Fruit fly (Drosophila melanogaster) whole organism, embryonic: ENCODE data around the gene CG13097.

Experiments used
- Atf-2 ChIP-seq: fragments of 200-800 bp; sonication (Bioruptor generic); optimal IDR thresholded peaks from 2 replicates; lab custom pipeline; 2016; ENCODE audit warnings: missing biosample characterization, missing genetic modification characterization
- Bdp1 ChIP-seq: fragments of 200-800 bp; sonication (Bioruptor generic); optimal IDR thresholded peaks from 3 replicates; lab custom pipeline; 2016; ENCODE audit warnings: missing biosample characterization, missing genetic modification characterization
- Blimp-1 ChIP-seq: fragments of 200-800 bp; sonication (Bioruptor generic); optimal IDR thresholded peaks from 3 replicates; lab custom pipeline; 2018; ENCODE audit warnings: missing biosample characterization, missing genetic modification characterization, mild to moderate bottlenecking, moderate library complexity, missing genetic modification reagents
- CG10366 ChIP-seq: fragments of 200-800 bp; sonication (Bioruptor generic); IDR thresholded peaks from 2 replicates; pipeline ENCODE4 v1.3.6; 2022; ENCODE audit warnings: missing biosample characterization, missing genetic modification characterization
- CG11093 ChIP-seq: fragments of 200-800 bp; sonication (Bioruptor generic); IDR thresholded peaks from 3 replicates; pipeline ENCODE4 v1.3.6; 2022; ENCODE audit warnings: missing biosample characterization, missing genetic modification characterization
- CG11247 ChIP-seq: fragments of 200-800 bp; sonication (Bioruptor generic); IDR thresholded peaks from 2 replicates; pipeline ENCODE4 v1.3.6; 2022; ENCODE audit warnings: missing biosample characterization, missing genetic modification characterization
- CG13624 ChIP-seq: fragments of 200-800 bp; sonication (Bioruptor generic); optimal IDR thresholded peaks from 2 replicates; lab custom pipeline; 2016; ENCODE audit warnings: missing biosample characterization, missing genetic modification characterization
- CG14667 ChIP-seq: fragments of 200-800 bp; sonication (Bioruptor generic); IDR thresholded peaks from 2 replicates; pipeline ENCODE4 v1.3.6; 2022; ENCODE audit warnings: missing biosample characterization, missing genetic modification characterization
- CG15073 ChIP-seq: fragments of 200-800 bp; sonication (Bioruptor generic); optimal IDR thresholded peaks from 2 replicates; lab custom pipeline; 2016; ENCODE audit warnings: missing biosample characterization, missing genetic modification characterization
- CG15696 ChIP-seq: fragments of 200-800 bp; sonication (Bioruptor generic); optimal IDR thresholded peaks from 2 replicates; lab custom pipeline; 2019; ENCODE audit warnings: missing biosample characterization, mild to moderate bottlenecking, missing genetic modification characterization, moderate library complexity
- CG17328 ChIP-seq: fragments of 200-800 bp; sonication (Bioruptor generic); IDR thresholded peaks from 2 replicates; pipeline ENCODE4 v1.3.6; 2022; ENCODE audit warnings: missing biosample characterization, missing genetic modification characterization
- CG17359 ChIP-seq: fragments of 200-800 bp; sonication (Bioruptor generic); optimal IDR thresholded peaks from 3 replicates; lab custom pipeline; 2018; ENCODE audit warnings: missing biosample characterization, mild to moderate bottlenecking, missing genetic modification characterization, moderate library complexity
- CG17802 ChIP-seq: fragments of 200-800 bp; sonication (Bioruptor generic); optimal IDR thresholded peaks from 2 replicates; lab custom pipeline; 2018; ENCODE audit warnings: missing biosample characterization, mild to moderate bottlenecking, missing genetic modification characterization, moderate library complexity
- CG1832 ChIP-seq: fragments of 200-800 bp; sonication (Bioruptor generic); optimal IDR thresholded peaks from 2 replicates; lab custom pipeline; 2017; ENCODE audit warnings: missing biosample characterization, mild to moderate bottlenecking, missing genetic modification characterization, inconsistent platforms
- CG2199 ChIP-seq: fragments of 200-800 bp; sonication (Bioruptor generic); IDR thresholded peaks from 3 replicates; pipeline ENCODE4 v1.3.6; 2022; ENCODE audit warnings: missing biosample characterization, missing genetic modification characterization
- CG32772 ChIP-seq: fragments of 200-800 bp; sonication (Bioruptor generic); IDR thresholded peaks from 2 replicates; pipeline ENCODE4 v1.3.6; 2022; ENCODE audit warnings: missing biosample characterization, missing genetic modification characterization
- CG33557 ChIP-seq: fragments of 200-800 bp; sonication (Bioruptor generic); optimal IDR thresholded peaks from 2 replicates; lab custom pipeline; 2019; ENCODE audit warnings: missing biosample characterization, mild to moderate bottlenecking, missing genetic modification characterization, moderate library complexity
- CG42726 ChIP-seq: fragments of 200-800 bp; sonication (Bioruptor generic); IDR thresholded peaks from 2 replicates; pipeline ENCODE4 v1.3.6; 2022; ENCODE audit warnings: missing biosample characterization, missing genetic modification characterization; ENCODE audit not compliant: partially characterized antibody
- CG4424 ChIP-seq: fragments of 200-800 bp; sonication (Bioruptor generic); optimal IDR thresholded peaks from 3 replicates; lab custom pipeline; 2016; ENCODE audit warnings: missing biosample characterization, missing genetic modification characterization
- CG9215 ChIP-seq: fragments of 200-800 bp; sonication (Bioruptor generic); IDR thresholded peaks from 2 replicates; pipeline ENCODE4 v1.3.6; 2022; ENCODE audit warnings: missing biosample characterization, missing genetic modification characterization
- CG9876 ChIP-seq: fragments of 200-800 bp; sonication (Bioruptor generic); optimal IDR thresholded peaks from 2 replicates; lab custom pipeline; 2016; ENCODE audit warnings: missing biosample characterization, missing genetic modification characterization
- D19B ChIP-seq: fragments of 200-800 bp; sonication (Bioruptor generic); optimal IDR thresholded peaks from 2 replicates; lab custom pipeline; 2017; ENCODE audit warnings: missing biosample characterization, mild to moderate bottlenecking, missing genetic modification characterization
- Dip3 ChIP-seq: fragments of 200-800 bp; sonication (Bioruptor generic); optimal IDR thresholded peaks from 3 replicates; lab custom pipeline; 2016; ENCODE audit warnings: missing biosample characterization, missing genetic modification characterization
- Dref ChIP-seq: fragments of 200-800 bp; sonication (Bioruptor generic); IDR thresholded peaks from 2 replicates; pipeline ENCODE4 v1.3.6; 2022; ENCODE audit warnings: missing biosample characterization, missing genetic modification characterization
- Fer2 ChIP-seq: fragments of 200-800 bp; sonication (Bioruptor generic); optimal IDR thresholded peaks from 2 replicates; lab custom pipeline; 2018; ENCODE audit warnings: missing biosample characterization, mild to moderate bottlenecking, missing genetic modification characterization, moderate library complexity
- Lpt ChIP-seq: fragments of >200 bp; optimal IDR thresholded peaks from 2 replicates; lab custom pipeline; 2018; ENCODE audit warnings: missing biosample characterization, missing genetic modification characterization
- Mes4 ChIP-seq: fragments of 200-800 bp; sonication (Bioruptor generic); optimal IDR thresholded peaks from 2 replicates; lab custom pipeline; 2016; ENCODE audit warnings: missing biosample characterization, missing genetic modification characterization
- Oaz ChIP-seq: fragments of 200-800 bp; sonication (Bioruptor generic); IDR thresholded peaks from 2 replicates; pipeline ENCODE4 v1.3.6; 2022; ENCODE audit warnings: missing biosample characterization, missing genetic modification characterization
- Poxn ChIP-seq: fragments of 200-800 bp; sonication (Bioruptor generic); IDR thresholded peaks from 2 replicates; pipeline ENCODE4 v1.3.6; 2022; ENCODE audit warnings: missing biosample characterization, missing genetic modification characterization
- Ssrp ChIP-seq: fragments of 200-800 bp; sonication (Bioruptor generic); optimal IDR thresholded peaks from 2 replicates; lab custom pipeline; 2018; ENCODE audit warnings: missing biosample characterization, mild to moderate bottlenecking, missing genetic modification characterization, moderate library complexity
- Vsx1 ChIP-seq: fragments of 200-800 bp; sonication (Bioruptor generic); optimal IDR thresholded peaks from 2 replicates; lab custom pipeline; 2017; ENCODE audit warnings: missing biosample characterization, mild to moderate bottlenecking, missing genetic modification characterization, missing genetic modification reagents
- Xbp1 ChIP-seq: fragments of 200-800 bp; sonication (Bioruptor generic); optimal IDR thresholded peaks from 3 replicates; lab custom pipeline; 2016; ENCODE audit warnings: missing biosample characterization, mild to moderate bottlenecking, missing genetic modification characterization
- Xrp1 ChIP-seq: fragments of 200-800 bp; sonication (Bioruptor generic); IDR thresholded peaks from 2 replicates; pipeline ENCODE4 v1.3.6; 2022; ENCODE audit warnings: missing biosample characterization, missing genetic modification characterization
- YL-1 ChIP-seq: fragments of 200-800 bp; sonication (Bioruptor generic); optimal IDR thresholded peaks from 3 replicates; lab custom pipeline; 2017; ENCODE audit warnings: missing biosample characterization, mild to moderate bottlenecking, missing genetic modification characterization
- al ChIP-seq: fragments of 200-800 bp; sonication (Bioruptor generic); IDR thresholded peaks from 2 replicates; pipeline ENCODE4 v1.3.6; 2022; ENCODE audit warnings: missing biosample characterization, missing genetic modification characterization
- bab2 ChIP-seq: fragments of 200-800 bp; sonication (Bioruptor generic); optimal IDR thresholded peaks from 2 replicates; lab custom pipeline; 2016; ENCODE audit warnings: missing biosample characterization, missing genetic modification characterization
- bigmax ChIP-seq: fragments of 200-800 bp; sonication (Bioruptor generic); optimal IDR thresholded peaks from 2 replicates; lab custom pipeline; 2018; ENCODE audit warnings: missing biosample characterization, mild to moderate bottlenecking, missing genetic modification characterization
- crp ChIP-seq, 2 experiments: fragments of 200-800 bp; sonication (Bioruptor generic); optimal IDR thresholded peaks; 2 replicates in 1 of 2; 3 replicates in 1 of 2; lab custom pipeline; 2017; ENCODE audit warnings: missing biosample characterization in 2 of 2, missing genetic modification characterization in 2 of 2, mild to moderate bottlenecking in 1 of 2, moderate library complexity in 1 of 2
- dati ChIP-seq: fragments of 200-800 bp; sonication (Bioruptor generic); IDR thresholded peaks from 2 replicates; pipeline ENCODE4 v1.3.6; 2022; ENCODE audit warnings: missing biosample characterization, missing genetic modification characterization
- dimm ChIP-seq: fragments of 200-800 bp; sonication (Bioruptor generic); IDR thresholded peaks from 2 replicates; pipeline ENCODE4 v1.3.6; 2022; ENCODE audit warnings: missing biosample characterization, missing genetic modification characterization
- gem ChIP-seq: fragments of 200-800 bp; sonication (Bioruptor generic); optimal IDR thresholded peaks from 2 replicates; lab custom pipeline; 2019; ENCODE audit warnings: missing biosample characterization, mild to moderate bottlenecking, missing genetic modification characterization, moderate library complexity
- gsb-n ChIP-seq: fragments of 200-800 bp; sonication (Bioruptor generic); optimal IDR thresholded peaks from 3 replicates; lab custom pipeline; 2018; ENCODE audit warnings: missing biosample characterization, mild to moderate bottlenecking, missing genetic modification characterization
- hth ChIP-seq: fragments of >200 bp; optimal IDR thresholded peaks from 2 replicates; lab custom pipeline; 2017; ENCODE audit warnings: inconsistent platforms
- mld ChIP-seq: fragments of 200-800 bp; sonication (Bioruptor generic); IDR thresholded peaks from 3 replicates; pipeline ENCODE4 v1.3.6; 2022; ENCODE audit warnings: missing biosample characterization, missing genetic modification characterization; ENCODE audit not compliant: partially characterized antibody
- p53 ChIP-seq: fragments of 200-800 bp; sonication (Bioruptor generic); optimal IDR thresholded peaks from 2 replicates; lab custom pipeline; 2016; ENCODE audit warnings: missing biosample characterization, missing genetic modification characterization
- so ChIP-seq: fragments of 200-800 bp; sonication (Bioruptor generic); IDR thresholded peaks from 3 replicates; pipeline ENCODE4 v1.3.6; 2022; ENCODE audit warnings: missing biosample characterization, missing genetic modification characterization
- ssp ChIP-seq: fragments of 200-800 bp; sonication (Bioruptor generic); IDR thresholded peaks from 2 replicates; pipeline ENCODE4 v1.3.6; 2022; ENCODE audit warnings: missing biosample characterization, missing genetic modification characterization
- stwl ChIP-seq: fragments of 200-800 bp; sonication (Bioruptor generic); optimal IDR thresholded peaks from 3 replicates; lab custom pipeline; 2018; ENCODE audit warnings: missing biosample characterization, mild to moderate bottlenecking, missing genetic modification characterization, moderate library complexity
- trem ChIP-seq: fragments of 200-800 bp; optimal IDR thresholded peaks from 3 replicates; lab custom pipeline; 2019; ENCODE audit warnings: missing biosample characterization, mild to moderate bottlenecking, missing genetic modification characterization, moderate library complexity
- twi ChIP-seq: fragments of 200-800 bp; optimal IDR thresholded peaks from 2 replicates; lab custom pipeline; 2019; ENCODE audit warnings: missing biosample characterization, mild to moderate bottlenecking, missing genetic modification characterization, moderate library complexity
- vvl ChIP-seq: fragments of 200-800 bp; sonication (Bioruptor generic); IDR thresholded peaks from 2 replicates; pipeline ENCODE4 v1.3.6; 2022; ENCODE audit warnings: missing biosample characterization, missing genetic modification characterization
- wek ChIP-seq: fragments of 200-800 bp; sonication (Bioruptor generic); optimal IDR thresholded peaks from 3 replicates; lab custom pipeline; 2018; ENCODE audit warnings: missing biosample characterization, mild to moderate bottlenecking, missing genetic modification characterization, moderate library complexity

Gene CG13097

dm6 chr2L:8473448-8473847 lies 41.2 kb downstream of the CG13097 start (continued):
- TF ChIP-seq wek (GFP tag; lab: Kevin White, UChicago) (no peak), CG9215 (GFP tag; lab: Robert Waterston, UW) (peak; percentile 51; the same call in 1 of the 2 replicates), CG32772 (peak; percentile 66; the same call in 1 of the 2 replicates), CG14667 (GFP tag; lab: Robert Waterston, UW) (peak; percentile 61), twi (tag; lab: Kevin White, UChicago) (no peak), YL-1 (GFP tag; lab: Kevin White, UChicago) (no peak), Fer2 (tag; lab: Kevin White, UChicago) (no peak), Mes4 (GFP tag; lab: Kevin White, UChicago) (no peak), CG4424 (GFP tag; lab: Kevin White, UChicago) (peak; percentile 55), Poxn (no peak), CG17802 (peak; percentile 46), CG2199 (GFP tag; lab: Robert Waterston, UW) (peak; percentile 58; the same call in 1 of the 3 replicates), CG9876 (no peak), dati (GFP tag; lab: Robert Waterston, UW) (no peak), vvl (peak; percentile 81), bigmax (no peak), CG15696 (tag; lab: Kevin White, UChicago) (no peak), p53 (GFP tag; lab: Kevin White, UChicago) (no peak), ssp (GFP tag; lab: Robert Waterston, UW) (peak; percentile 45; the same call in 1 of the 2 replicates), Oaz (GFP tag; lab: Robert Waterston, UW) (peak; percentile 42), trem (tag; lab: Kevin White, UChicago) (peak; percentile 41), Blimp-1 (peak; percentile 75), al (GFP tag; lab: Robert Waterston, UW) (no peak), CG17328 (peak; percentile 71), mld (GFP tag; lab: Robert Waterston, UW) (no peak), gem (tag; lab: Kevin White, UChicago) (peak; percentile 66), hth (lab: Kevin White, UChicago) (no peak), Xrp1 (GFP tag; lab: Robert Waterston, UW) (peak; percentile 81), bab2 (GFP tag; lab: Kevin White, UChicago) (peak; percentile 56), Dip3 (GFP tag; lab: Kevin White, UChicago) (no peak), CG1832 (GFP tag; lab: Kevin White, UChicago) (no peak), CG42726 (GFP tag; lab: Robert Waterston, UW) (no peak), crp (GFP tag; optimal IDR thresholded peaks at IDR 0.05; lab: Kevin White, UChicago) (no peak), Dref (GFP tag; lab: Robert Waterston, UW) (no peak), stwl (tag; lab: Kevin White, UChicago) (no peak), Ssrp (tag; lab: Kevin White, UChicago) (peak; percentile 59), CG10366 (peak; percentile 65), CG11093 (GFP tag; lab: Robert Waterston, UW) (peak; percentile 43; the same call in 1 of the 3 replicates), gsb-n (tag; lab: Kevin White, UChicago) (peak; percentile 39), Xbp1 (peak; percentile 57), Atf-2 (GFP tag; lab: Kevin White, UChicago) (no peak), dimm (GFP tag; lab: Robert Waterston, UW) (peak; percentile 42; the same call in 1 of the 2 replicates), Lpt (GFP tag; lab: Kevin White, UChicago) (no peak), so (GFP tag; lab: Robert Waterston, UW) (0 out of 3 replicates have a peak, but pooled peaks have one; percentile 40), CG17359 (tag; lab: Kevin White, UChicago) (peak; percentile 66), Bdp1 (GFP tag; lab: Kevin White, UChicago) (no peak), Vsx1 (no peak), CG33557 (GFP tag; lab: Kevin White, UChicago) (peak; percentile 33), CG15073 (GFP tag; lab: Kevin White, UChicago) (no peak), D19B (GFP tag; lab: Kevin White, UChicago) (no peak), CG11247 (peak; percentile 34), CG13624 (peak; percentile 4)
